Fruit fly (Drosophila melanogaster) whole organism, embryonic: Measurements from ENCODE around the gene regucalcin.
A peak's percentile ranks its signal among the peaks of the same experiment; 100 is the strongest.

Source experiments
- Awh ChIP-seq: fragments of 200-800 bp; sonication (Bioruptor generic); IDR thresholded peaks from 2 replicates; pipeline ENCODE4, ENCODE4 v1.3.6; 2022; ENCODE audit warnings: missing biosample characterization, missing genetic modification characterization
- B-H2 ChIP-seq: fragments of 200-800 bp; sonication (Bioruptor generic); optimal IDR thresholded peaks from 2 replicates; lab custom pipeline; 2018; ENCODE audit warnings: missing biosample characterization, mild to moderate bottlenecking, missing genetic modification characterization
- CG10959 ChIP-seq: fragments of 200-800 bp; sonication (Bioruptor generic); IDR thresholded peaks from 2 replicates; pipeline ENCODE4 v1.3.6; 2022; ENCODE audit warnings: missing biosample characterization, missing genetic modification characterization
- CG14667 ChIP-seq: fragments of 200-800 bp; sonication (Bioruptor generic); IDR thresholded peaks from 2 replicates; pipeline ENCODE4 v1.3.6; 2022; ENCODE audit warnings: missing biosample characterization, missing genetic modification characterization
- CG16815 ChIP-seq: fragments of 200-800 bp; sonication (Bioruptor generic); optimal IDR thresholded peaks from 3 replicates; lab custom pipeline; 2017; ENCODE audit warnings: missing biosample characterization, mild to moderate bottlenecking, missing genetic modification characterization
- CG17361 ChIP-seq: fragments of 200-800 bp; sonication (Bioruptor generic); IDR thresholded peaks from 3 replicates; pipeline ENCODE4 v1.3.6; 2022; ENCODE audit warnings: missing biosample characterization, missing genetic modification characterization
- CG17802 ChIP-seq: fragments of 200-800 bp; sonication (Bioruptor generic); optimal IDR thresholded peaks from 2 replicates; lab custom pipeline; 2018; ENCODE audit warnings: missing biosample characterization, mild to moderate bottlenecking, missing genetic modification characterization, moderate library complexity
- CG18011 ChIP-seq: fragments of 200-800 bp; sonication (Bioruptor generic); optimal IDR thresholded peaks from 2 replicates; lab custom pipeline; 2017; ENCODE audit warnings: missing biosample characterization, missing genetic modification characterization, mild to moderate bottlenecking, moderate library complexity, missing genotype
- CG18599 ChIP-seq: fragments of 200-800 bp; sonication (Bioruptor generic); optimal IDR thresholded peaks from 3 replicates; lab custom pipeline; 2017; ENCODE audit warnings: missing biosample characterization, missing genetic modification characterization, mild to moderate bottlenecking, moderate library complexity, missing genetic modification reagents
- CG18764 ChIP-seq: fragments of 200-800 bp; sonication (Bioruptor generic); optimal IDR thresholded peaks from 3 replicates; lab custom pipeline; 2016; ENCODE audit warnings: missing biosample characterization, missing genetic modification characterization
- CG5245 ChIP-seq: fragments of 200-800 bp; sonication (Bioruptor generic); optimal IDR thresholded peaks from 3 replicates; lab custom pipeline; 2016; ENCODE audit warnings: missing biosample characterization, missing genetic modification characterization
- CG7963 ChIP-seq: fragments of 200-800 bp; sonication (Bioruptor generic); IDR thresholded peaks from 3 replicates; pipeline ENCODE4 v1.3.6; 2022; ENCODE audit warnings: missing biosample characterization, missing genetic modification characterization; ENCODE audit not compliant: partially characterized antibody
- CG9797 ChIP-seq: fragments of 200-800 bp; sonication (Bioruptor generic); optimal IDR thresholded peaks from 3 replicates; lab custom pipeline; 2018; ENCODE audit warnings: missing biosample characterization, mild to moderate bottlenecking, missing genetic modification characterization
- CkIIα-i1 ChIP-seq: fragments of 200-800 bp; sonication (Bioruptor generic); IDR thresholded peaks from 2 replicates; pipeline ENCODE4 v1.3.6; 2022; ENCODE audit warnings: missing biosample characterization, missing genetic modification characterization
- Dref ChIP-seq: fragments of 200-800 bp; sonication (Bioruptor generic); IDR thresholded peaks from 2 replicates; pipeline ENCODE4 v1.3.6; 2022; ENCODE audit warnings: missing biosample characterization, missing genetic modification characterization
- E2f1 ChIP-seq: fragments of 200-800 bp; sonication (Bioruptor generic); IDR thresholded peaks from 2 replicates; pipeline ENCODE4 v1.3.6; 2022; ENCODE audit warnings: missing biosample characterization, missing genetic modification characterization
- Elba2 ChIP-seq: fragments of 200-800 bp; sonication (Bioruptor generic); optimal IDR thresholded peaks from 3 replicates; lab custom pipeline; 2016; ENCODE audit warnings: missing biosample characterization, missing genetic modification characterization
- H15 ChIP-seq: fragments of 200-800 bp; sonication (Bioruptor generic); IDR thresholded peaks from 3 replicates; pipeline ENCODE4 v1.3.6; 2022; ENCODE audit warnings: missing biosample characterization, missing genetic modification characterization
- HLH3B ChIP-seq: fragments of 200-800 bp; sonication (Bioruptor generic); IDR thresholded peaks from 2 replicates; pipeline ENCODE4 v1.3.6; 2022; ENCODE audit warnings: missing biosample characterization, missing genetic modification characterization
- HLH4C ChIP-seq: fragments of 200-800 bp; sonication (Bioruptor generic); IDR thresholded peaks from 3 replicates; pipeline ENCODE4 v1.3.6; 2022; ENCODE audit warnings: missing biosample characterization, missing genetic modification characterization; ENCODE audit not compliant: partially characterized antibody
- HmgZ ChIP-seq: fragments of 200-800 bp; sonication (Bioruptor generic); optimal IDR thresholded peaks from 2 replicates; lab custom pipeline; 2018; ENCODE audit warnings: missing biosample characterization, mild to moderate bottlenecking, missing genetic modification characterization
- Hmx ChIP-seq: fragments of 200-800 bp; sonication (Bioruptor generic); optimal IDR thresholded peaks from 2 replicates; lab custom pipeline; 2016; ENCODE audit warnings: missing biosample characterization, missing genetic modification characterization
- NfI ChIP-seq: fragments of 200-800 bp; sonication (Bioruptor generic); optimal IDR thresholded peaks from 3 replicates; lab custom pipeline; 2018; ENCODE audit warnings: missing biosample characterization, mild to moderate bottlenecking, missing genetic modification characterization, moderate library complexity
- Oaz ChIP-seq: fragments of 200-800 bp; sonication (Bioruptor generic); IDR thresholded peaks from 2 replicates; pipeline ENCODE4 v1.3.6; 2022; ENCODE audit warnings: missing biosample characterization, missing genetic modification characterization
- Rfx ChIP-seq: fragments of 200-800 bp; sonication (Bioruptor generic); IDR thresholded peaks from 2 replicates; pipeline ENCODE4 v1.3.6; 2022; ENCODE audit warnings: missing biosample characterization, missing genetic modification characterization
- Side ChIP-seq: fragments of 200-800 bp; sonication (Bioruptor generic); optimal IDR thresholded peaks from 2 replicates; lab custom pipeline; 2016; ENCODE audit warnings: missing biosample characterization, missing genetic modification characterization
- Sry-δ ChIP-seq: fragments of 200-800 bp; sonication (Bioruptor generic); optimal IDR thresholded peaks from 2 replicates; lab custom pipeline; 2016; ENCODE audit warnings: missing biosample characterization, missing genetic modification characterization
- ab ChIP-seq: fragments of 200-800 bp; sonication (Bioruptor generic); optimal IDR thresholded peaks from 2 replicates; lab custom pipeline; 2016; ENCODE audit warnings: missing biosample characterization, missing genetic modification characterization
- ap ChIP-seq: fragments of 200-800 bp; sonication (Bioruptor generic); IDR thresholded peaks from 2 replicates; pipeline ENCODE4 v1.3.6; 2022; ENCODE audit warnings: missing biosample characterization, missing genetic modification characterization
- az2 ChIP-seq: fragments of 200-800 bp; sonication (Bioruptor generic); optimal IDR thresholded peaks from 3 replicates; lab custom pipeline; 2016; ENCODE audit warnings: missing biosample characterization, missing genetic modification characterization
- bbx ChIP-seq: fragments of 200-800 bp; sonication (Bioruptor generic); IDR thresholded peaks from 2 replicates; pipeline ENCODE4 v1.3.6; 2022; ENCODE audit warnings: missing biosample characterization, missing genetic modification characterization; ENCODE audit not compliant: partially characterized antibody
- br ChIP-seq: fragments of >200 bp; optimal IDR thresholded peaks from 2 replicates; lab custom pipeline; 2017
- bsh ChIP-seq, 2 experiments: fragments of 200-800 bp; sonication (Bioruptor generic); optimal IDR thresholded peaks; 2 replicates each; lab custom pipeline; 2017 to 2018; ENCODE audit warnings: mild to moderate bottlenecking in 2 of 2, missing biosample characterization in 2 of 2, missing genetic modification characterization in 2 of 2, moderate library complexity in 1 of 2
- dati ChIP-seq: fragments of 200-800 bp; sonication (Bioruptor generic); IDR thresholded peaks from 2 replicates; pipeline ENCODE4 v1.3.6; 2022; ENCODE audit warnings: missing biosample characterization, missing genetic modification characterization
- dmrt99B ChIP-seq: fragments of 200-800 bp; sonication (Bioruptor generic); optimal IDR thresholded peaks from 2 replicates; lab custom pipeline; 2018; ENCODE audit warnings: missing biosample characterization, mild to moderate bottlenecking, missing genetic modification characterization, moderate library complexity
- dysf ChIP-seq: fragments of 200-800 bp; sonication (Bioruptor generic); IDR thresholded peaks from 3 replicates; pipeline ENCODE4 v1.3.6; 2022; ENCODE audit warnings: missing biosample characterization, missing genetic modification characterization
- exex ChIP-seq: fragments of 200-800 bp; sonication (Bioruptor generic); optimal IDR thresholded peaks from 4 replicates; lab custom pipeline; 2018; ENCODE audit warnings: missing biosample characterization, mild to moderate bottlenecking, missing genetic modification characterization, moderate library complexity
- fd96Cb ChIP-seq: fragments of 200-800 bp; sonication (Bioruptor generic); optimal IDR thresholded peaks from 2 replicates; lab custom pipeline; 2018; ENCODE audit warnings: missing biosample characterization, mild to moderate bottlenecking, missing genetic modification characterization, moderate library complexity
- gt ChIP-seq: fragments of 200-800 bp; sonication (Bioruptor generic); IDR thresholded peaks from 2 replicates; pipeline ENCODE4 v1.3.6; 2022; ENCODE audit warnings: missing biosample characterization, missing genetic modification characterization
- kay ChIP-seq: fragments of 200-800 bp; sonication (Bioruptor generic); optimal IDR thresholded peaks from 2 replicates; lab custom pipeline; 2016; ENCODE audit warnings: missing biosample characterization, missing genetic modification characterization
- lmd ChIP-seq: fragments of 200-800 bp; sonication (Bioruptor generic); IDR thresholded peaks from 2 replicates; pipeline ENCODE4 v1.3.6; 2022; ENCODE audit warnings: missing biosample characterization, missing genetic modification characterization
- lola ChIP-seq, 3 experiments: fragments of >200 bp in 2 of 3; fragments of 200-800 bp in 1 of 3; sonication (Bioruptor generic) in 1 of 3; optimal IDR thresholded peaks; 2 replicates each; lab custom pipeline; 2017 to 2019; ENCODE audit warnings: missing biosample characterization in 3 of 3, missing genetic modification characterization in 3 of 3, mild to moderate bottlenecking in 1 of 3, moderate library complexity in 1 of 3
- mld ChIP-seq: fragments of 200-800 bp; sonication (Bioruptor generic); IDR thresholded peaks from 3 replicates; pipeline ENCODE4 v1.3.6; 2022; ENCODE audit warnings: missing biosample characterization, missing genetic modification characterization; ENCODE audit not compliant: partially characterized antibody
- nmo ChIP-seq: fragments of 200-800 bp; sonication (Bioruptor generic); optimal IDR thresholded peaks from 2 replicates; lab custom pipeline; 2018; ENCODE audit warnings: missing biosample characterization, mild to moderate bottlenecking, missing genetic modification characterization, moderate library complexity
- org-1 ChIP-seq: fragments of 200-800 bp; sonication (Bioruptor generic); optimal IDR thresholded peaks from 2 replicates; lab custom pipeline; 2017; ENCODE audit warnings: missing biosample characterization, missing genetic modification characterization
- pzg ChIP-seq: fragments of 200-800 bp; sonication (Bioruptor generic); optimal IDR thresholded peaks from 3 replicates; lab custom pipeline; 2018; ENCODE audit warnings: missing biosample characterization, mild to moderate bottlenecking, missing genetic modification characterization, moderate library complexity
- sqz ChIP-seq: fragments of 200-800 bp; sonication (Bioruptor generic); optimal IDR thresholded peaks from 3 replicates; lab custom pipeline; 2018; ENCODE audit warnings: missing biosample characterization, mild to moderate bottlenecking, missing genetic modification characterization
- trem ChIP-seq: fragments of 200-800 bp; optimal IDR thresholded peaks from 3 replicates; lab custom pipeline; 2019; ENCODE audit warnings: missing biosample characterization, mild to moderate bottlenecking, missing genetic modification characterization, moderate library complexity
- tx ChIP-seq: fragments of 200-800 bp; sonication (Bioruptor generic); optimal IDR thresholded peaks from 2 replicates; lab custom pipeline; 2016; ENCODE audit warnings: missing biosample characterization, missing genetic modification characterization

Gene regucalcin

dm6 chrX:12012149-12013097 is at the start of gene regucalcin, which contains the start of gene CG1492:
Gene regucalcin, plus strand, starts transcription at chrX:12012377.
Gene CG1492, minus strand, starts transcription at chrX:12012211.
- TF ChIP-seq CG16815 (GFP tag; lab: Kevin White, UChicago) = no peak
- TF ChIP-seq B-H2 (GFP tag; lab: Kevin White, UChicago) = no peak
- TF ChIP-seq Sry-δ = peak; percentile 89
- peak; percentile 32; the same call in 1 of the 2 replicates for TF ChIP-seq bbx (GFP tag; lab: Robert Waterston, UW)
- TF ChIP-seq ap = no peak
- TF ChIP-seq E2f1 (GFP tag; lab: Robert Waterston, UW) = no peak
- TF ChIP-seq exex (tag; lab: Kevin White, UChicago) = peak; percentile 21
- TF ChIP-seq CG17361 (GFP tag; lab: Robert Waterston, UW) = no peak
- no peak for TF ChIP-seq org-1 (GFP tag; lab: Kevin White, UChicago)
- TF ChIP-seq tx (GFP tag; lab: Kevin White, UChicago) = no peak
- 0 out of 3 replicates have a peak, but pooled peaks have one; percentile 15 for TF ChIP-seq CG7963 (GFP tag; lab: Robert Waterston, UW)
- no peak for TF ChIP-seq lmd (GFP tag; lab: Robert Waterston, UW)
- TF ChIP-seq Side (GFP tag; lab: Kevin White, UChicago) = no peak
- TF ChIP-seq CkIIα-i1 = no peak
- peak; percentile 21 for TF ChIP-seq nmo (GFP tag; lab: Kevin White, UChicago)
- TF ChIP-seq Dref = peak; percentile 85
- TF ChIP-seq HLH4C (GFP tag; lab: Robert Waterston, UW) = 0 out of 3 replicates have a peak, but pooled peaks have one; percentile 42
- peak; percentile 22 for TF ChIP-seq CG9797
- no peak for TF ChIP-seq Awh (GFP tag; lab: Robert Waterston, UW)
- no peak for TF ChIP-seq dysf (GFP tag; lab: Robert Waterston, UW)
- TF ChIP-seq bsh (GFP tag; optimal IDR thresholded peaks at IDR 0.05; lab: Kevin White, UChicago) = no peak
- no peak for TF ChIP-seq Hmx (GFP tag; lab: Kevin White, UChicago)
- TF ChIP-seq NfI (GFP tag; lab: Kevin White, UChicago) = no peak
- no peak for TF ChIP-seq mld (GFP tag; lab: Robert Waterston, UW)
- TF ChIP-seq Rfx (GFP tag; lab: Robert Waterston, UW) = peak; percentile 22; the same call in 1 of the 2 replicates
- TF ChIP-seq CG18011 = no peak
- TF ChIP-seq az2 (GFP tag; lab: Kevin White, UChicago) = no peak
- TF ChIP-seq CG10959 (GFP tag; lab: Robert Waterston, UW) = no peak
- no peak for TF ChIP-seq ab (GFP tag; lab: Kevin White, UChicago)
- TF ChIP-seq CG18764 = no peak
- no peak for TF ChIP-seq dmrt99B
- TF ChIP-seq CG5245 (GFP tag; lab: Kevin White, UChicago) = no peak
- TF ChIP-seq dati = no peak
- TF ChIP-seq HLH3B (GFP tag; lab: Robert Waterston, UW) = no peak
- TF ChIP-seq br = no peak
- peak; percentile 85 for TF ChIP-seq pzg (GFP tag; lab: Kevin White, UChicago)
- no peak for TF ChIP-seq CG17802 (tag; lab: Kevin White, UChicago)
- no peak for TF ChIP-seq Oaz (GFP tag; lab: Robert Waterston, UW)
- peak; percentile 67 for TF ChIP-seq HmgZ (tag; lab: Kevin White, UChicago)
- TF ChIP-seq CG18599 (GFP tag; lab: Kevin White, UChicago) = no peak
- no peak for TF ChIP-seq sqz (GFP tag; lab: Kevin White, UChicago)
- no peak for TF ChIP-seq Elba2
- TF ChIP-seq trem = peak; percentile 57
- no peak for TF ChIP-seq H15 (GFP tag; lab: Robert Waterston, UW)
- TF ChIP-seq CG14667 (GFP tag; lab: Robert Waterston, UW) = no peak
- TF ChIP-seq gt = no peak
- no peak for TF ChIP-seq lola (GFP tag; optimal IDR thresholded peaks at IDR 0.05; lab: Kevin White, UChicago)
- no peak for TF ChIP-seq fd96Cb (tag; lab: Kevin White, UChicago)
- TF ChIP-seq kay (GFP tag; lab: Kevin White, UChicago) = no peak
